Worm (Caenorhabditis elegans) whole organism, L2 larva: Measurements from ENCODE around the gene F10G2.4.

Experiments
- Y55F3AM.14 ChIP-seq: fragments of 200-800 bp; sonication (Bioruptor generic); optimal IDR thresholded peaks from 2 replicates; lab custom pipeline; 2018; ENCODE audit warnings: mild to moderate bottlenecking, missing genetic modification characterization, missing compliant biosample characterization
- blmp-1 ChIP-seq: sonication (generic microtip); optimal IDR thresholded peaks from 2 replicates; lab custom pipeline; 2017; ENCODE audit warnings: missing genetic modification characterization, mild to moderate bottlenecking, missing compliant biosample characterization, antibody characterized with exemption, moderate library complexity; ENCODE audit not compliant: insufficient read depth
- ceh-82 ChIP-seq: fragments of 150-350 bp; optimal IDR thresholded peaks from 2 replicates; lab custom pipeline; 2014; ENCODE audit warnings: missing biosample characterization, missing genetic modification characterization
- lin-39 ChIP-seq: fragments of 150-350 bp; optimal IDR thresholded peaks from 2 replicates; lab custom pipeline; 2014; ENCODE audit warnings: missing biosample characterization, missing genetic modification reagents, missing genetic modification characterization
- nhr-11 ChIP-seq: fragments of 150-350 bp; optimal IDR thresholded peaks from 2 replicates; lab custom pipeline; 2014; ENCODE audit warnings: missing biosample characterization, missing genetic modification characterization
- nhr-77 ChIP-seq: fragments of 150-350 bp; optimal IDR thresholded peaks from 2 replicates; lab custom pipeline; 2014; ENCODE audit warnings: missing biosample characterization, missing genetic modification characterization
- skn-1 ChIP-seq: sonication (generic microtip); optimal IDR thresholded peaks from 2 replicates; lab custom pipeline; 2017; ENCODE audit warnings: missing biosample characterization, missing genetic modification characterization
- unc-62 ChIP-seq: fragments of 150-350 bp; optimal IDR thresholded peaks from 2 replicates; lab custom pipeline; 2014; ENCODE audit warnings: missing biosample characterization, missing genetic modification reagents, missing genetic modification characterization

DNA sequence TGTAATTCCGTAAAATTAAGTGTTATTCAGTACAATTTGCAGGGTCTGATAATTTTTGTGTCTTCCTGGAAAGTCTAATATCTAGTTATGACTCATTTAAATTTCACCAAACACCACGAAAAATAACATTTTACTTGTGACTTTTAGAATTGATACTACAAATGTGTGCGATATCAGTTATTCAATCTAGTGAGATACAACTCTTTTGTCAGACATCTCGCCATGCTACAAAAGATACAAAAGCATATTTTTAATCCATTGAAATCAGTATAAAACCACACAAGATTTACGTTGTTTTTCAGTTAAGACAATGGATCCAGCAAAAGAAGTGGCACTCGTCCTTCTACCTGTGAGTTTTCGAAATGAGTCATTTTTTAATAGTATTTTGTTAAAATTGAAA is 47.1 kb downstream of the F10G2.4 start, which contains the start of gene srx-56:
- TF ChIP-seq nhr-11 (tag; lab: Kevin White, UChicago) (no peak), nhr-77 (tag; lab: Kevin White, UChicago) (no peak), ceh-82 (tag; lab: Kevin White, UChicago) (no peak), blmp-1 (tag; lab: Kevin White, UChicago) (no peak), skn-1 (tag; lab: Kevin White, UChicago) (no peak), unc-62 (GFP tag; lab: Kevin White, UChicago) (no peak), lin-39 (tag; lab: Kevin White, UChicago) (no peak), Y55F3AM.14 (GFP tag; lab: Kevin White, UChicago) (no peak)
